Fruit fly (Drosophila melanogaster) whole organism, prepupa: Measurements from ENCODE around the gene zen2.

Experiments used
- Blimp-1 ChIP-seq: fragments of 200-800 bp; sonication (Bioruptor generic); optimal IDR thresholded peaks from 3 replicates; lab custom pipeline; 2017; ENCODE audit warnings: missing biosample characterization, missing genetic modification characterization, mild to moderate bottlenecking, moderate library complexity, missing genetic modification reagents
- CG10631 ChIP-seq: fragments of 200-800 bp; sonication (Bioruptor generic); optimal IDR thresholded peaks from 2 replicates; lab custom pipeline; 2016; ENCODE audit warnings: missing biosample characterization, missing genetic modification characterization
- CG10669 ChIP-seq: fragments of 200-800 bp; sonication (Bioruptor generic); optimal IDR thresholded peaks from 3 replicates; lab custom pipeline; 2018; ENCODE audit warnings: missing biosample characterization, mild to moderate bottlenecking, missing genetic modification characterization, moderate library complexity
- CG11294 ChIP-seq: fragments of 200-800 bp; sonication (Bioruptor generic); IDR thresholded peaks from 2 replicates; pipeline ENCODE4 v1.3.6; 2022; ENCODE audit warnings: missing biosample characterization, missing genetic modification characterization
- CG11762 ChIP-seq: fragments of 200-800 bp; sonication (Bioruptor generic); optimal IDR thresholded peaks from 3 replicates; lab custom pipeline; 2016; ENCODE audit warnings: missing biosample characterization, missing genetic modification characterization; ENCODE audit not compliant: insufficient read depth
- CG11902 ChIP-seq: fragments of 200-800 bp; sonication (Bioruptor generic); optimal IDR thresholded peaks from 3 replicates; lab custom pipeline; 2016; ENCODE audit warnings: missing biosample characterization, missing genetic modification characterization
- CG16779 ChIP-seq: fragments of 200-800 bp; sonication (Bioruptor generic); optimal IDR thresholded peaks from 3 replicates; lab custom pipeline; 2017; ENCODE audit warnings: missing biosample characterization, mild to moderate bottlenecking, missing genetic modification characterization
- CG3032 ChIP-seq: fragments of 200-800 bp; optimal IDR thresholded peaks from 2 replicates; lab custom pipeline; 2019; ENCODE audit warnings: missing biosample characterization, mild to moderate bottlenecking, missing genetic modification characterization, moderate library complexity
- CG31627 ChIP-seq: fragments of 200-800 bp; sonication (Bioruptor generic); optimal IDR thresholded peaks from 3 replicates; lab custom pipeline; 2016; ENCODE audit warnings: missing biosample characterization, missing genetic modification characterization
- CG32006 ChIP-seq: fragments of 200-800 bp; sonication (Bioruptor generic); optimal IDR thresholded peaks from 3 replicates; lab custom pipeline; 2017; ENCODE audit warnings: missing biosample characterization, mild to moderate bottlenecking, missing genetic modification characterization
- CG34406 ChIP-seq: fragments of 200-800 bp; sonication (Bioruptor generic); optimal IDR thresholded peaks from 3 replicates; lab custom pipeline; 2016; ENCODE audit warnings: missing biosample characterization, missing genetic modification characterization
- CG4318 ChIP-seq: fragments of 200-800 bp; sonication (Bioruptor generic); optimal IDR thresholded peaks from 3 replicates; lab custom pipeline; 2017; ENCODE audit warnings: missing biosample characterization, mild to moderate bottlenecking, missing genetic modification characterization
- CG6163 ChIP-seq: fragments of 200-800 bp; sonication (Bioruptor generic); IDR thresholded peaks from 3 replicates; pipeline ENCODE4 v1.3.6; 2022; ENCODE audit warnings: missing biosample characterization, missing genetic modification characterization
- CG6276 ChIP-seq: fragments of 200-800 bp; sonication (Bioruptor generic); optimal IDR thresholded peaks from 2 replicates; lab custom pipeline; 2017; ENCODE audit warnings: missing biosample characterization, mild to moderate bottlenecking, missing genetic modification characterization
- CG6792 ChIP-seq: fragments of 200-800 bp; sonication (Bioruptor generic); optimal IDR thresholded peaks from 3 replicates; lab custom pipeline; 2016; ENCODE audit warnings: missing biosample characterization, missing genetic modification characterization
- CG6808 ChIP-seq: fragments of 200-800 bp; sonication (Bioruptor generic); optimal IDR thresholded peaks from 3 replicates; lab custom pipeline; 2017; ENCODE audit warnings: missing biosample characterization, missing genetic modification characterization, mild to moderate bottlenecking, moderate library complexity, missing genetic modification reagents
- CG6854 ChIP-seq: fragments of 200-800 bp; sonication (Bioruptor generic); optimal IDR thresholded peaks from 2 replicates; lab custom pipeline; 2017; ENCODE audit warnings: missing biosample characterization, mild to moderate bottlenecking, missing genetic modification characterization
- CG8319 ChIP-seq: fragments of 200-800 bp; sonication (Bioruptor generic); optimal IDR thresholded peaks from 3 replicates; lab custom pipeline; 2016; ENCODE audit warnings: missing biosample characterization, missing genetic modification characterization
- CG8632 ChIP-seq: fragments of 200-800 bp; sonication (Bioruptor generic); optimal IDR thresholded peaks from 3 replicates; lab custom pipeline; 2016; ENCODE audit warnings: missing biosample characterization, missing genetic modification characterization
- Eip75B ChIP-seq: fragments of 200-800 bp; sonication (Bioruptor generic); optimal IDR thresholded peaks from 3 replicates; lab custom pipeline; 2016; ENCODE audit warnings: missing biosample characterization, missing genetic modification characterization
- Eip78C ChIP-seq: fragments of 200-800 bp; sonication (Bioruptor generic); peaks from one replicate; lab custom pipeline; 2016; ENCODE audit warnings: missing biosample characterization, missing genetic modification characterization
- Eip93F ChIP-seq: fragments of 200-800 bp; sonication (Bioruptor generic); optimal IDR thresholded peaks from 2 replicates; lab custom pipeline; 2016; ENCODE audit warnings: missing biosample characterization, mild to moderate bottlenecking, missing genetic modification characterization
- Hr39 ChIP-seq: fragments of 200-800 bp; sonication (Bioruptor generic); optimal IDR thresholded peaks from 2 replicates; lab custom pipeline; 2016; ENCODE audit warnings: missing biosample characterization, missing genetic modification characterization
- Hr4 ChIP-seq: fragments of 200-800 bp; sonication (Bioruptor generic); optimal IDR thresholded peaks from 3 replicates; lab custom pipeline; 2016; ENCODE audit warnings: missing biosample characterization, missing genetic modification characterization
- OdsH ChIP-seq: fragments of 200-800 bp; sonication (Bioruptor generic); optimal IDR thresholded peaks from 3 replicates; lab custom pipeline; 2016; ENCODE audit warnings: missing biosample characterization, missing genetic modification characterization
- Smox ChIP-seq: fragments of 200-800 bp; sonication (Bioruptor generic); optimal IDR thresholded peaks from 3 replicates; lab custom pipeline; 2016; ENCODE audit warnings: missing biosample characterization, missing genetic modification characterization
- Sox102F ChIP-seq: fragments of 200-800 bp; sonication (Bioruptor generic); optimal IDR thresholded peaks from 2 replicates; lab custom pipeline; 2016; ENCODE audit warnings: missing biosample characterization, mild to moderate bottlenecking, missing genetic modification characterization
- Sox14 ChIP-seq: fragments of 200-800 bp; sonication (Bioruptor generic); optimal IDR thresholded peaks from 3 replicates; lab custom pipeline; 2016; ENCODE audit warnings: missing biosample characterization, missing genetic modification characterization
- Sox15 ChIP-seq: fragments of 200-800 bp; sonication (Bioruptor generic); optimal IDR thresholded peaks from 3 replicates; lab custom pipeline; 2016; ENCODE audit warnings: missing biosample characterization, missing genetic modification characterization
- achi ChIP-seq: fragments of 200-800 bp; sonication (Bioruptor generic); optimal IDR thresholded peaks from 3 replicates; lab custom pipeline; 2016; ENCODE audit warnings: missing biosample characterization, missing genetic modification characterization
- dsx ChIP-seq: fragments of 200-800 bp; optimal IDR thresholded peaks from 3 replicates; lab custom pipeline; 2019; ENCODE audit warnings: missing biosample characterization, mild to moderate bottlenecking, missing genetic modification characterization, moderate library complexity; ENCODE audit not compliant: poor library complexity, severe bottlenecking
- eg ChIP-seq: fragments of 200-800 bp; sonication (Bioruptor generic); IDR thresholded peaks from 3 replicates; pipeline ENCODE4 v1.3.6; 2022; ENCODE audit warnings: missing biosample characterization, missing genetic modification characterization
- esn ChIP-seq: fragments of 200-800 bp; sonication (Bioruptor generic); optimal IDR thresholded peaks from 2 replicates; lab custom pipeline; 2016; ENCODE audit warnings: missing biosample characterization, mild to moderate bottlenecking, missing genetic modification characterization, moderate library complexity
- lz ChIP-seq: fragments of 200-800 bp; sonication (Bioruptor generic); optimal IDR thresholded peaks from 3 replicates; lab custom pipeline; 2016; ENCODE audit warnings: missing biosample characterization, missing genetic modification characterization
- net ChIP-seq: fragments of 200-800 bp; sonication (Bioruptor generic); optimal IDR thresholded peaks from 3 replicates; lab custom pipeline; 2016; ENCODE audit warnings: missing biosample characterization, missing genetic modification characterization
- pdm3 ChIP-seq: fragments of 200-800 bp; sonication (Bioruptor generic); optimal IDR thresholded peaks from 3 replicates; lab custom pipeline; 2016; ENCODE audit warnings: missing biosample characterization, missing genetic modification characterization
- salr ChIP-seq, 2 experiments: fragments of 200-800 bp; sonication (Bioruptor generic); optimal IDR thresholded peaks; 3 replicates each; lab custom pipeline; 2016 to 2018; ENCODE audit warnings: missing biosample characterization in 2 of 2, missing genetic modification characterization in 2 of 2, mild to moderate bottlenecking in 1 of 2
- ss ChIP-seq, 2 experiments: fragments of 200-800 bp; sonication (Bioruptor generic); optimal IDR thresholded peaks; 2 replicates in 1 of 2; 3 replicates in 1 of 2; lab custom pipeline; 2017 to 2018; ENCODE audit warnings: mild to moderate bottlenecking in 2 of 2, missing biosample characterization in 2 of 2, missing genetic modification characterization in 2 of 2, moderate library complexity in 1 of 2
- svp ChIP-seq: fragments of 200-800 bp; sonication (Bioruptor generic); peaks from one replicate; lab custom pipeline; 2016; ENCODE audit warnings: missing biosample characterization, missing genetic modification characterization
- topi ChIP-seq: fragments of 200-800 bp; sonication (Bioruptor generic); optimal IDR thresholded peaks from 3 replicates; lab custom pipeline; 2016; ENCODE audit warnings: missing biosample characterization, missing genetic modification characterization

Gene zen2

dm6 chr3R:6744036-6744435, at the start of gene zen2:
Gene zen2, minus strand, starts transcription at chr3R:6744136.
- no peak for TF ChIP-seq CG11762
- no peak for TF ChIP-seq CG8319
- TF ChIP-seq CG6163 = no peak
- TF ChIP-seq, all 60 proteins: peak for 0

dm6 chr3R:6791189-6791886, 47.4 kb upstream of the zen2 start, which contains the start of gene Dfd:
Gene Dfd, plus strand, starts transcription at chr3R:6791836.
- TF ChIP-seq CG11294 (GFP tag; lab: Robert Waterston, UW) (no peak), pdm3 (GFP tag; lab: Kevin White, UChicago) (peak; percentile 27), Hr39 (GFP tag; lab: Kevin White, UChicago) (no peak), Sox14 (GFP tag; lab: Kevin White, UChicago) (peak; percentile 13), CG8319 (no peak), CG32006 (peak; percentile 52), Sox102F (GFP tag; lab: Kevin White, UChicago) (no peak), net (no peak), Smox (GFP tag; lab: Kevin White, UChicago) (no peak), CG10631 (GFP tag; lab: Kevin White, UChicago) (peak; percentile 25), CG6808 (GFP tag; lab: Kevin White, UChicago) (no peak), CG4318 (peak; percentile 3), CG6792 (no peak), CG34406 (peak; percentile 26), Blimp-1 (no peak), CG8632 (GFP tag; lab: Kevin White, UChicago) (peak; percentile 38), CG6854 (GFP tag; lab: Kevin White, UChicago) (no peak), eg (GFP tag; lab: Robert Waterston, UW) (peak; percentile 39; the same call in 2 of the 3 replicates), achi (no peak), CG31627 (GFP tag; lab: Kevin White, UChicago) (no peak), topi (GFP tag; lab: Kevin White, UChicago) (no peak), CG3032 (tag; lab: Kevin White, UChicago) (no peak), dsx (GFP tag; lab: Kevin White, UChicago) (no peak), CG6163 (no peak; the same call in 2 of the 3 replicates), CG16779 (tag; lab: Kevin White, UChicago) (no peak), OdsH (GFP tag; lab: Kevin White, UChicago) (peak; percentile 28), CG6276 (GFP tag; lab: Kevin White, UChicago) (no peak), salr (GFP tag; optimal IDR thresholded peaks at IDR 0.05; lab: Kevin White, UChicago) (peak in 1 of 2 experiments; percentile 35), lz (peak; percentile 6), Eip93F (no peak), Eip78C (GFP tag; lab: Kevin White, UChicago) (no peak), ss (GFP tag; optimal IDR thresholded peaks at IDR 0.05; lab: Kevin White, UChicago) (peak in 1 of 2 experiments; percentile 25), CG11902 (no peak), svp (GFP tag; lab: Kevin White, UChicago) (peak; percentile 68), Hr4 (peak; percentile 36), CG10669 (GFP tag; lab: Kevin White, UChicago) (no peak), Eip75B (GFP tag; lab: Kevin White, UChicago) (no peak), Sox15 (GFP tag; lab: Kevin White, UChicago) (no peak), esn (GFP tag; lab: Kevin White, UChicago) (no peak)
